Fruit fly (Drosophila melanogaster): ENCODE results near the gene Usp7.

DNA sequence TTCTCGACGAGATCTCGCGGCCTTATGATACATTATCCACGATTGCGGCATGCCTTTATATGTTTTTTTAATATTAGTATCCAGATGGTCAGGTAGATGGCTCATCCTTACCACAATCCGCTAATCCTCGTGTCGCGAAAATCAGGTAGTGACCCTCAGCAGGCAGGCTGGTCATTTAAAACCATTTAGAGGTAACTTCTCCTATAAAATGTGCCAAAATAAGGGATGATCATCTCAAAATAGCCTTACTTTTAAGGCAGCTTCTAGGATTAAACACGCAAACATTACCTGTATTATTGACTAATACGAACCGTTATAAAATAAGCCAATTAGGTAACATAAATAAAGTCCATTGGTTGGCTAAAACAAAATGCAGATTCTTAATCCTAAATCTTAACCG lies 39.9 kb downstream of the Usp7 start, which contains the start of gene tsg:
- TF ChIP-seq CG8478 (optimal IDR thresholded peaks at IDR 0.05) (no peak), CTCF (optimal IDR thresholded peaks at IDR 0.05) (no peak)
